In the genomic region with DNA sequence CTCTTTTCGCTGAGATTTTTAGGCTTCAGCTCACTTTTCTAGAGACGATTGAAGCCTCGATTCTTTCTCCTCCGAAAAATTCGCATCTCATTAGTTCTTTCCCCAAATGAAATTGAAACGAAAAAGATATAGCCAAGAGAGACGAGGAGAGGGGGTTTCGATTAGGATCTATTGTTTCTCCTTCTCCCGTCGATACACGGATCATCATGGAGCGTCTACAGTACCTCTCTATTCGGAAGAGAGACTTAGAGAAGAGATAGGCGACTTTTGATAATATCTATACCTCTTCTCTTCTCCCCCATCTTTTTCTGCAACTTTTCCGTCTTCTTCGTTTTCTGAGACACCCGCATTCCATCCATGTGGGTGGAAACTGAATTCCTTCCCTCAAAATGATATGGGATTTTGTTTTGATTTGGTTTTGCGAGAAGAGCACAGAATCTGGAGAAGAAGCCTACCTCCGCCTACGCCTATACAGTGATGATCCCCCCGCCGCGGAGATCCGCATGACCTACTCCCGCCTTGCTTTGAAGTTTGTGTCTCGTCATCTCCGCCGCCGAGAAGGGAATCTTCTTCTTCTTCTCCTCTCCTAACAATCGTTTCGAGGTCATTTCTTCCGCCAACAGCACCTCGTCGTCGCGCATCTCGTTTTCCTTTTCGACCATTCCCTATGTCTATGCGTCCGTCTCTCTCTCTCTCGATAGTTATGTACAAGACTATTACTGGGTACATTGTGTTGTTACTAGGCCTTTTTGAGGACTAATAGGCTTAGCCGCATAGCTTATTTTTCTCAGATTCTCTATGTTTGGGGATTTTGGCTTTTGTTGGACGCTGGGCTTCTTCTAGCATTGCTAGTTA, we compare ENCODE assay signal across 7 worm cellular contexts.
TF ChIP-seq lines count a peak whose summit lies in the region.

No protein-coding gene starts in this region.

TF ChIP-seq in whole organism, L1 larva, 84 proteins besides CTCF, POLR2A, EP300 and RAD21 (continues in another document):
- TF ChIP-seq ces-1 (GFP tag; optimal IDR thresholded peaks at IDR 0.05; lab: Kevin White, UChicago) (no peak), isw-1 (GFP tag; IDR thresholded peaks at IDR 0.05; lab: Robert Waterston, UW) (no peak), nhr-28 (tag; optimal IDR thresholded peaks at IDR 0.05; lab: Kevin White, UChicago) (no peak), dsc-1 (tag; optimal IDR thresholded peaks at IDR 0.05; lab: Kevin White, UChicago) (no peak), efl-1 (optimal IDR thresholded peaks at IDR 0.05; lab: Kevin White, UChicago) (no peak), efl-1 (GFP tag; optimal IDR thresholded peaks at IDR 0.05 in 1 of 2; lab: Kevin White, UChicago) (peak in 1 of 2 experiments; percentile 56), ceh-8 (GFP tag; optimal IDR thresholded peaks at IDR 0.05; lab: Kevin White, UChicago) (no peak), fkh-10 (GFP tag; optimal IDR thresholded peaks at IDR 0.05; lab: Kevin White, UChicago) (no peak), hlh-4 (tag; optimal IDR thresholded peaks at IDR 0.05; lab: Kevin White, UChicago) (no peak), nhr-77 (tag; optimal IDR thresholded peaks at IDR 0.05; lab: Kevin White, UChicago) (no peak), pqm-1 (tag; optimal IDR thresholded peaks at IDR 0.05; lab: Kevin White, UChicago) (no peak), ceh-90 (tag; optimal IDR thresholded peaks at IDR 0.05; lab: Kevin White, UChicago) (no peak)

TF ChIP-seq in whole organism, L2 larva, 48 proteins besides CTCF, POLR2A, EP300 and RAD21:
- peak; percentile 50 for TF ChIP-seq blmp-1 (tag; optimal IDR thresholded peaks at IDR 0.05; lab: Kevin White, UChicago; ENCODE audit: insufficient read depth)
- no peak for TF ChIP-seq alr-1 (tag; optimal IDR thresholded peaks at IDR 0.05; lab: Kevin White, UChicago)
- TF ChIP-seq nhr-25 (tag; optimal IDR thresholded peaks at IDR 0.05; lab: Kevin White, UChicago) = peak; percentile 20
- TF ChIP-seq fos-1 (tag; optimal IDR thresholded peaks at IDR 0.05; lab: Kevin White, UChicago) = peak; percentile 2
- peak; percentile 26 for TF ChIP-seq crh-2 (tag; optimal IDR thresholded peaks at IDR 0.05; lab: Kevin White, UChicago)

TF ChIP-seq in whole organism, L3 larva, 47 proteins besides CTCF, POLR2A, EP300 and RAD21:
- no peak for TF ChIP-seq nhr-76 (tag; optimal IDR thresholded peaks at IDR 0.05; lab: Kevin White, UChicago)
- TF ChIP-seq elt-1 (tag; optimal IDR thresholded peaks at IDR 0.05; lab: Kevin White, UChicago) = peak; percentile 43
- TF ChIP-seq nhr-25 (tag; optimal IDR thresholded peaks at IDR 0.05; lab: Kevin White, UChicago) = peak; percentile 44
- no peak for TF ChIP-seq nhr-237 (tag; optimal IDR thresholded peaks at IDR 0.05; lab: Kevin White, UChicago)
- TF ChIP-seq nhr-23 (tag; optimal IDR thresholded peaks at IDR 0.05; lab: Kevin White, UChicago) = peak; percentile 17

TF ChIP-seq in whole organism, L4 larva, 104 proteins besides CTCF, POLR2A, EP300 and RAD21 (continues in another document):
- TF ChIP-seq Y48G9A.11 (GFP tag; IDR thresholded peaks at IDR 0.05; lab: Robert Waterston, UW) (no peak), madf-9 (GFP tag; conservative IDR thresholded peaks at IDR 0.05; lab: Robert Waterston, UW) (no peak), php-3 (GFP tag; IDR thresholded peaks at IDR 0.05; lab: Robert Waterston, UW) (no peak), hlh-11 (tag; optimal IDR thresholded peaks at IDR 0.05; lab: Kevin White, UChicago) (peak; percentile 3), dpl-1 (GFP tag; optimal IDR thresholded peaks at IDR 0.05; lab: Kevin White, UChicago) (no peak), rbr-2 (tag; optimal IDR thresholded peaks at IDR 0.05; lab: Kevin White, UChicago) (no peak), nhr-77 (tag; optimal IDR thresholded peaks at IDR 0.05; lab: Kevin White, UChicago) (no peak), ceh-20 (GFP tag; IDR thresholded peaks at IDR 0.05; lab: Robert Waterston, UW) (no peak), unc-130 (GFP tag; optimal IDR thresholded peaks at IDR 0.05; lab: Kevin White, UChicago) (no peak), zfp-3 (GFP tag; conservative IDR thresholded peaks at IDR 0.05; lab: Robert Waterston, UW) (no peak), ztf-7 (tag; optimal IDR thresholded peaks at IDR 0.05; lab: Kevin White, UChicago) (no peak), aha-1 (tag; lab: Kevin White, UChicago) (no peak), F10B5.3 (tag; optimal IDR thresholded peaks at IDR 0.05; lab: Kevin White, UChicago) (no peak), zip-11 (GFP tag; IDR thresholded peaks at IDR 0.05; lab: Robert Waterston, UW) (no peak), jun-1 (tag; optimal IDR thresholded peaks at IDR 0.05; lab: Kevin White, UChicago) (no peak), ZK546.5 (tag; optimal IDR thresholded peaks at IDR 0.05; lab: Kevin White, UChicago) (no peak), F37D6.2 (tag; optimal IDR thresholded peaks at IDR 0.05; lab: Kevin White, UChicago) (no peak)

TF ChIP-seq in whole organism, late embryonic, 69 proteins besides CTCF, POLR2A, EP300 and RAD21:
- TF ChIP-seq ceh-24 (tag; optimal IDR thresholded peaks at IDR 0.05; lab: Kevin White, UChicago) = no peak
- TF ChIP-seq hlh-6 (tag; optimal IDR thresholded peaks at IDR 0.05; lab: Kevin White, UChicago) = peak; percentile 1

TF ChIP-seq in whole organism, mixed stage, embryonic, 35 proteins besides CTCF, POLR2A, EP300 and RAD21:
- TF ChIP-seq ham-2 (GFP tag; optimal IDR thresholded peaks at IDR 0.05; lab: Kevin White, UChicago) (peak; percentile 37), mab-5 (tag; optimal IDR thresholded peaks at IDR 0.05; lab: Kevin White, UChicago) (no peak), ceh-39 (tag; optimal IDR thresholded peaks at IDR 0.05; lab: Kevin White, UChicago) (no peak), snpc-4 (tag; optimal IDR thresholded peaks at IDR 0.05; lab: Kevin White, UChicago) (no peak), ztf-11 (tag; optimal IDR thresholded peaks at IDR 0.05; lab: Kevin White, UChicago) (no peak), zip-8 (tag; optimal IDR thresholded peaks at IDR 0.05; lab: Kevin White, UChicago) (no peak), elt-1 (tag; optimal IDR thresholded peaks at IDR 0.05; lab: Kevin White, UChicago; ENCODE audit: borderline replicate concordance, insufficient read depth) (peak; percentile 97), pha-4 (tag; optimal IDR thresholded peaks at IDR 0.05; lab: Kevin White, UChicago) (no peak), hlh-1 (tag; optimal IDR thresholded peaks at IDR 0.05; lab: Kevin White, UChicago) (no peak), nhr-2 (tag; optimal IDR thresholded peaks at IDR 0.05; lab: Kevin White, UChicago) (no peak), flh-1 (GFP tag; optimal IDR thresholded peaks at IDR 0.05; lab: Kevin White, UChicago) (no peak), blmp-1 (tag; optimal IDR thresholded peaks at IDR 0.05; lab: Kevin White, UChicago) (peak; percentile 12), ces-1 (GFP tag; optimal IDR thresholded peaks at IDR 0.05; lab: Kevin White, UChicago) (no peak), sptf-1 (tag; optimal IDR thresholded peaks at IDR 0.05; lab: Kevin White, UChicago) (no peak), ceh-43 (GFP tag; optimal IDR thresholded peaks at IDR 0.05; lab: Kevin White, UChicago) (no peak), sem-2 (GFP tag; optimal IDR thresholded peaks at IDR 0.05; lab: Kevin White, UChicago) (no peak), drap-1 (GFP tag; optimal IDR thresholded peaks at IDR 0.05; lab: Kevin White, UChicago) (no peak), lin-32 (GFP tag; optimal IDR thresholded peaks at IDR 0.05; lab: Kevin White, UChicago) (no peak)
TF ChIP-seq in whole organism, mixed stage, embryonic: peak in this region for 3.

TF ChIP-seq in whole organism, young adult, 124 proteins besides CTCF, POLR2A, EP300 and RAD21 (continues in another document):
- TF ChIP-seq zim-3 (tag; optimal IDR thresholded peaks at IDR 0.05; lab: Kevin White, UChicago) = no peak
- no peak for TF ChIP-seq egrh-3 (GFP tag; IDR thresholded peaks at IDR 0.05; lab: Robert Waterston, UW)
- TF ChIP-seq madf-8 (GFP tag; conservative IDR thresholded peaks at IDR 0.05; lab: Robert Waterston, UW) = no peak
- TF ChIP-seq lin-26 (GFP tag; IDR thresholded peaks at IDR 0.05; lab: Robert Waterston, UW) = no peak
- TF ChIP-seq snpc-1.1 (tag; optimal IDR thresholded peaks at IDR 0.05; lab: Kevin White, UChicago; ENCODE audit: insufficient read depth) = no peak
- no peak for TF ChIP-seq attf-3 (GFP tag; conservative IDR thresholded peaks at IDR 0.05; lab: Robert Waterston, UW)
- no peak for TF ChIP-seq akir-1 (GFP tag; optimal IDR thresholded peaks at IDR 0.05; lab: Kevin White, UChicago)
- peak; percentile 32; the same call in 1 of the 2 replicates for TF ChIP-seq B0336.3 (GFP tag; IDR thresholded peaks at IDR 0.05; lab: Robert Waterston, UW)
- no peak for TF ChIP-seq nfya-1 (tag; optimal IDR thresholded peaks at IDR 0.05; lab: Kevin White, UChicago; ENCODE audit: borderline replicate concordance, insufficient read depth)
- no peak for TF ChIP-seq Y56A3A.18 (GFP tag; IDR thresholded peaks at IDR 0.05; lab: Robert Waterston, UW)
- no peak for TF ChIP-seq athp-1 (tag; optimal IDR thresholded peaks at IDR 0.05; lab: Kevin White, UChicago)
- TF ChIP-seq F57A8.1 (GFP tag; optimal IDR thresholded peaks at IDR 0.05; lab: Kevin White, UChicago) = no peak
- no peak for TF ChIP-seq ztf-28 (GFP tag; IDR thresholded peaks at IDR 0.05; lab: Robert Waterston, UW)
- peak; percentile 20 for TF ChIP-seq ztf-26 (tag; optimal IDR thresholded peaks at IDR 0.05; lab: Kevin White, UChicago)
- TF ChIP-seq Y53G8AR.9 (GFP tag; conservative IDR thresholded peaks at IDR 0.05; lab: Robert Waterston, UW) = 0 out of 2 replicates have a peak, but pooled peaks have one; percentile 37
- TF ChIP-seq lsy-27 (tag; optimal IDR thresholded peaks at IDR 0.05; lab: Kevin White, UChicago; ENCODE audit: borderline replicate concordance, insufficient read depth) = no peak
- no peak for TF ChIP-seq cebp-2 (GFP tag; IDR thresholded peaks at IDR 0.05; lab: Robert Waterston, UW)
- 0 out of 2 replicates have a peak, but pooled peaks have one; percentile 5 for TF ChIP-seq mcd-1 (GFP tag; IDR thresholded peaks at IDR 0.05; lab: Robert Waterston, UW)
- TF ChIP-seq ceh-58 (GFP tag; IDR thresholded peaks at IDR 0.05; lab: Robert Waterston, UW) = no peak
- no peak for TF ChIP-seq bed-1 (GFP tag; IDR thresholded peaks at IDR 0.05; lab: Robert Waterston, UW)
- no peak for TF ChIP-seq B0035.1 (tag; optimal IDR thresholded peaks at IDR 0.05; lab: Kevin White, UChicago)
- no peak for TF ChIP-seq ama-1 (optimal IDR thresholded peaks at IDR 0.05; lab: Kevin White, UChicago)
- no peak for TF ChIP-seq ama-1 (GFP tag; optimal IDR thresholded peaks at IDR 0.05; lab: Kevin White, UChicago)
- no peak for TF ChIP-seq mel-28 (tag; optimal IDR thresholded peaks at IDR 0.05; lab: Kevin White, UChicago; ENCODE audit: borderline replicate concordance)
- TF ChIP-seq F52B5.7 (tag; optimal IDR thresholded peaks at IDR 0.05; lab: Kevin White, UChicago) = no peak
- TF ChIP-seq ceh-79 (tag; optimal IDR thresholded peaks at IDR 0.05; lab: Kevin White, UChicago) = no peak
- TF ChIP-seq zfh-2 (GFP tag; conservative IDR thresholded peaks at IDR 0.05; lab: Robert Waterston, UW) = peak; percentile 85
- TF ChIP-seq ztf-25 (GFP tag; IDR thresholded peaks at IDR 0.05; lab: Robert Waterston, UW) = no peak
- TF ChIP-seq dox-1 (GFP tag; IDR thresholded peaks at IDR 0.05; lab: Robert Waterston, UW) = no peak
- no peak for TF ChIP-seq attf-6 (GFP tag; IDR thresholded peaks at IDR 0.05; lab: Robert Waterston, UW)
